In genomic region chrIV:3655896-3656295, ce11 we compare ENCODE assay signal across 1 worm cellular context.
TF ChIP-seq lines count a peak whose summit lies in the region.

No protein-coding gene starts in this region.

TF ChIP-seq in whole organism, L1 larva, 84 proteins besides CTCF, POLR2A, EP300 and RAD21 (continued from another document):
- TF ChIP-seq fkh-8 (tag; optimal IDR thresholded peaks at IDR 0.05; lab: Kevin White, UChicago) (no peak), isw-1 (GFP tag; IDR thresholded peaks at IDR 0.05; lab: Robert Waterston, UW) (no peak), nhr-28 (tag; optimal IDR thresholded peaks at IDR 0.05; lab: Kevin White, UChicago) (no peak), lin-14 (GFP tag; optimal IDR thresholded peaks at IDR 0.05; lab: Kevin White, UChicago) (peak; percentile 67), hpl-2 (GFP tag; optimal IDR thresholded peaks at IDR 0.05; lab: Kevin White, UChicago) (no peak), aha-1 (tag; optimal IDR thresholded peaks at IDR 0.05; lab: Kevin White, UChicago) (no peak), lin-35 (GFP tag; optimal IDR thresholded peaks at IDR 0.05; lab: Kevin White, UChicago) (no peak), nhr-71 (tag; optimal IDR thresholded peaks at IDR 0.05; lab: Kevin White, UChicago) (peak; percentile 83), nhr-20 (tag; optimal IDR thresholded peaks at IDR 0.05; lab: Kevin White, UChicago) (peak; percentile 40), unc-62 (GFP tag; optimal IDR thresholded peaks at IDR 0.05; lab: Kevin White, UChicago) (no peak), nhr-85 (tag; lab: Kevin White, UChicago) (peak; percentile 4), unc-98 (GFP tag; IDR thresholded peaks at IDR 0.05; lab: Robert Waterston, UW) (peak; percentile 33; the same call in 1 of the 2 replicates), snu-23 (GFP tag; optimal IDR thresholded peaks at IDR 0.05; lab: Kevin White, UChicago) (peak; percentile 44), swsn-7 (tag; optimal IDR thresholded peaks at IDR 0.05; lab: Kevin White, UChicago) (no peak), zag-1 (tag; optimal IDR thresholded peaks at IDR 0.05; lab: Kevin White, UChicago) (no peak), mef-2 (tag; optimal IDR thresholded peaks at IDR 0.05; lab: Kevin White, UChicago) (peak; percentile 36), lin-39 (tag; optimal IDR thresholded peaks at IDR 0.05; lab: Kevin White, UChicago) (peak; percentile 1), lsy-2 (tag; optimal IDR thresholded peaks at IDR 0.05; lab: Kevin White, UChicago) (peak; percentile 35 to 57), unc-130 (tag; optimal IDR thresholded peaks at IDR 0.05; lab: Kevin White, UChicago) (peak; percentile 15), ceh-90 (tag; optimal IDR thresholded peaks at IDR 0.05; lab: Kevin White, UChicago) (no peak)
